Worm (Caenorhabditis elegans) whole organism, L1 larva: ENCODE data around the gene tmed-1.

Experiments used
- C34B4.2 ChIP-seq: sonication (generic microtip); optimal IDR thresholded peaks from 2 replicates; lab custom pipeline; 2017; ENCODE audit warnings: mild to moderate bottlenecking, missing genetic modification characterization, missing compliant biosample characterization
- Y116A8C.19 ChIP-seq: sonication (generic microtip); optimal IDR thresholded peaks from 2 replicates; lab custom pipeline; 2016; ENCODE audit warnings: missing compliant biosample characterization, missing genetic modification characterization, borderline replicate concordance
- ama-1 ChIP-seq: fragments of 150-350 bp; optimal IDR thresholded peaks from 2 replicates; lab custom pipeline; 2014
- ceh-63 ChIP-seq: fragments of 200-800 bp; sonication (Bioruptor generic); optimal IDR thresholded peaks from 2 replicates; lab custom pipeline; 2018; ENCODE audit warnings: mild to moderate bottlenecking, missing genetic modification characterization, missing compliant biosample characterization
- ceh-8 ChIP-seq: fragments of 200-800 bp; sonication (Bioruptor generic); optimal IDR thresholded peaks from 2 replicates; lab custom pipeline; 2018; ENCODE audit warnings: mild to moderate bottlenecking, missing genetic modification characterization, moderate library complexity, missing compliant biosample characterization
- ceh-82 ChIP-seq, 3 experiments: fragments of 150-350 bp in 1 of 3; sonication (generic microtip) in 2 of 3; optimal IDR thresholded peaks; 2 replicates each; lab custom pipeline; 2014 to 2017; ENCODE audit warnings: missing biosample characterization in 3 of 3, missing genetic modification characterization in 3 of 3
- ceh-88 ChIP-seq: fragments of 200-800 bp; sonication (Bioruptor generic); IDR thresholded peaks from 2 replicates; pipeline ENCODE4 v1.3.6; 2022; ENCODE audit warnings: missing genetic modification characterization, missing compliant biosample characterization
- dpl-1 ChIP-seq, 3 experiments: fragments of 150-350 bp in 2 of 3; sonication (generic microtip) in 1 of 3; optimal IDR thresholded peaks; 2 replicates each; lab custom pipeline; 2014 to 2017; ENCODE audit warnings: missing biosample characterization in 3 of 3, missing genetic modification characterization in 3 of 3, missing genetic modification reagents in 3 of 3
- dsc-1 ChIP-seq: sonication (generic microtip); optimal IDR thresholded peaks from 2 replicates; lab custom pipeline; 2016; ENCODE audit warnings: mild to moderate bottlenecking, missing genetic modification characterization, missing compliant biosample characterization
- efl-1 ChIP-seq, 4 experiments: fragments of 150-350 bp; optimal IDR thresholded peaks in 3 of 4; peaks in 1 of 4; 1 replicate in 1 of 4; 2 replicates in 3 of 4; lab custom pipeline; 2014; ENCODE audit warnings: missing biosample characterization in 2 of 4, missing genetic modification characterization in 2 of 4, missing genetic modification reagents in 2 of 4
- egl-27 ChIP-seq, 2 experiments: fragments of 150-350 bp in 1 of 2; sonication (generic microtip); optimal IDR thresholded peaks; 3 replicates each; lab custom pipeline; 2017 to 2018; ENCODE audit warnings: missing biosample characterization in 2 of 2, missing genetic modification characterization in 2 of 2, missing genetic modification reagents in 2 of 2
- elt-2 ChIP-seq: sonication (generic microtip); optimal IDR thresholded peaks from 2 replicates; lab custom pipeline; 2016; ENCODE audit warnings: missing genetic modification characterization, mild to moderate bottlenecking, inconsistent platforms, missing compliant biosample characterization, missing genetic modification reagents
- fkh-10 ChIP-seq: sonication (generic microtip); optimal IDR thresholded peaks from 2 replicates; lab custom pipeline; 2017; ENCODE audit warnings: missing biosample characterization, missing genetic modification reagents, missing genetic modification characterization
- fkh-4 ChIP-seq: sonication (generic microtip); optimal IDR thresholded peaks from 2 replicates; lab custom pipeline; 2016; ENCODE audit warnings: missing compliant biosample characterization, missing genetic modification characterization, borderline replicate concordance
- lin-14 ChIP-seq: fragments of 200-800 bp; sonication (Bioruptor generic); optimal IDR thresholded peaks from 2 replicates; lab custom pipeline; 2018; ENCODE audit warnings: mild to moderate bottlenecking, missing genetic modification characterization, moderate library complexity, missing compliant biosample characterization
- lir-3 ChIP-seq: sonication (generic microtip); optimal IDR thresholded peaks from 2 replicates; lab custom pipeline; 2016; ENCODE audit warnings: mild to moderate bottlenecking, missing genetic modification characterization, moderate library complexity, missing compliant biosample characterization; ENCODE audit not compliant: poor library complexity
- lsy-2 ChIP-seq, 2 experiments: fragments of 150-350 bp; optimal IDR thresholded peaks; 2 replicates each; lab custom pipeline; 2014; ENCODE audit warnings: missing biosample characterization in 2 of 2, missing genetic modification characterization in 2 of 2
- mdl-1 ChIP-seq, 2 experiments: fragments of 150-350 bp; optimal IDR thresholded peaks; 2 replicates each; lab custom pipeline; 2014 to 2017; ENCODE audit warnings: missing biosample characterization in 2 of 2, missing genetic modification characterization in 2 of 2, inconsistent platforms in 1 of 2
- mep-1 ChIP-seq: fragments of 150-350 bp; optimal IDR thresholded peaks from 2 replicates; lab custom pipeline; 2014; ENCODE audit warnings: missing biosample characterization, missing genetic modification characterization
- nhr-11 ChIP-seq: fragments of 150-350 bp; optimal IDR thresholded peaks from 2 replicates; lab custom pipeline; 2014; ENCODE audit warnings: missing biosample characterization, missing genetic modification characterization
- nhr-19 ChIP-seq: fragments of 200-800 bp; sonication (Bioruptor generic); conservative IDR thresholded peaks from 2 replicates; pipeline ENCODE4 v1.3.6; 2022; ENCODE audit warnings: missing genetic modification characterization, missing compliant biosample characterization
- nhr-20 ChIP-seq: sonication (generic microtip); optimal IDR thresholded peaks from 2 replicates; lab custom pipeline; 2016; ENCODE audit warnings: mild to moderate bottlenecking, missing genetic modification characterization, missing compliant biosample characterization
- nhr-47 ChIP-seq: sonication (generic microtip); optimal IDR thresholded peaks from 2 replicates; lab custom pipeline; 2016; ENCODE audit warnings: mild to moderate bottlenecking, missing genetic modification characterization, moderate library complexity, missing compliant biosample characterization
- nhr-71 ChIP-seq: sonication (generic microtip); optimal IDR thresholded peaks from 2 replicates; lab custom pipeline; 2016; ENCODE audit warnings: mild to moderate bottlenecking, missing genetic modification characterization, moderate library complexity, missing compliant biosample characterization
- nhr-84 ChIP-seq: sonication (generic microtip); optimal IDR thresholded peaks from 2 replicates; lab custom pipeline; 2017; ENCODE audit warnings: missing biosample characterization, missing genetic modification characterization
- pag-3 ChIP-seq: sonication (generic microtip); optimal IDR thresholded peaks from 2 replicates; lab custom pipeline; 2017; ENCODE audit warnings: missing genetic modification characterization, mild to moderate bottlenecking, missing compliant biosample characterization, antibody characterized with exemption, borderline replicate concordance; ENCODE audit not compliant: insufficient read depth
- pqm-1 ChIP-seq: sonication (generic microtip); optimal IDR thresholded peaks from 3 replicates; lab custom pipeline; 2017; ENCODE audit warnings: missing biosample characterization, missing genetic modification characterization
- rnt-1 ChIP-seq: sonication (generic microtip); optimal IDR thresholded peaks from 2 replicates; lab custom pipeline; 2016; ENCODE audit warnings: mild to moderate bottlenecking, missing genetic modification characterization, moderate library complexity, missing compliant biosample characterization
- snu-23 ChIP-seq: sonication (generic microtip); optimal IDR thresholded peaks from 2 replicates; lab custom pipeline; 2016; ENCODE audit warnings: missing genetic modification characterization, missing compliant biosample characterization
- sox-4 ChIP-seq: sonication (generic microtip); optimal IDR thresholded peaks from 2 replicates; lab custom pipeline; 2016; ENCODE audit warnings: missing genetic modification characterization, missing compliant biosample characterization
- sup-37 ChIP-seq: fragments of 200-800 bp; sonication (Bioruptor generic); optimal IDR thresholded peaks from 2 replicates; lab custom pipeline; 2018; ENCODE audit warnings: mild to moderate bottlenecking, missing genetic modification characterization, missing compliant biosample characterization
- swsn-7 ChIP-seq: sonication (generic microtip); optimal IDR thresholded peaks from 2 replicates; lab custom pipeline; 2016; ENCODE audit warnings: missing genetic modification characterization, missing compliant biosample characterization
- tbx-2 ChIP-seq: sonication (generic microtip); optimal IDR thresholded peaks from 2 replicates; lab custom pipeline; 2016; ENCODE audit warnings: missing genetic modification characterization, missing compliant biosample characterization
- tlp-1 ChIP-seq: fragments of 150-350 bp; optimal IDR thresholded peaks from 2 replicates; lab custom pipeline; 2014; ENCODE audit warnings: missing biosample characterization, missing genetic modification characterization
- unc-130 ChIP-seq: fragments of 150-350 bp; optimal IDR thresholded peaks from 2 replicates; lab custom pipeline; 2017; ENCODE audit warnings: missing biosample characterization, missing genetic modification characterization, inconsistent platforms
- unc-62 ChIP-seq: fragments of 150-350 bp; optimal IDR thresholded peaks from 2 replicates; lab custom pipeline; 2014; ENCODE audit warnings: missing biosample characterization, missing genetic modification reagents, missing genetic modification characterization
- vab-15 ChIP-seq: sonication (generic microtip); optimal IDR thresholded peaks from 2 replicates; lab custom pipeline; 2017; ENCODE audit warnings: missing genotype, mild to moderate bottlenecking, missing genetic modification characterization, missing compliant biosample characterization
- zip-4 ChIP-seq: fragments of 200-800 bp; sonication (Bioruptor generic); optimal IDR thresholded peaks from 2 replicates; lab custom pipeline; 2018; ENCODE audit warnings: mild to moderate bottlenecking, missing genetic modification characterization, moderate library complexity, missing compliant biosample characterization
- ztf-11 ChIP-seq, 2 experiments: sonication (generic microtip); optimal IDR thresholded peaks; 2 replicates each; lab custom pipeline; 2016 to 2017; ENCODE audit warnings: missing genetic modification characterization in 2 of 2, missing biosample characterization in 1 of 2, missing compliant biosample characterization in 1 of 2

Gene tmed-1

DNA sequence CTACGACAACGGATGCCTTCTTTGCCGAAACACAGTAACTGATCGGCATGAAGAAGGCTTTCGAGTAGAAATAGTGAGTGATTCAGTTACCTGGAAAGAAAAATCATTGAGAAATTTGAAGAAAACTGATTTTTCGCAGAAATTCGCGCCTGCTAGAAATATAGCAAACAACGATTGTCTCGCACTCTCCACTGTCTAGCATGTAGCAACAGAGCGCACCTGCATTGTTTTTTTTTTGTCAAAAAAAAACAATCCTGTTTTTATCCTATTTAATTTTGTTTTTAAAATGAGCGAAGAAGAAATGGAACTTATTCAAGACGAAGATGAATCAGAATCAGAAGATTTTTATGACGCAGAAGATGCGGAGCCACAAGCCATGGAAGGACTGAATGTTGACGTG, 43.1 kb upstream of the tmed-1 start, which contains the start of the genes ddb-1 and M18.6 (continued):
- no peak for TF ChIP-seq lir-3 (tag; lab: Kevin White, UChicago)

ce11 chrIV:12120536-12120935, 42.6 kb upstream of the tmed-1 start:
- TF ChIP-seq efl-1 (optimal IDR thresholded peaks at IDR 0.05; lab: Kevin White, UChicago) (no peak), efl-1 (GFP tag; optimal IDR thresholded peaks at IDR 0.05 in 1 of 2; lab: Kevin White, UChicago) (peak in 1 of 2 experiments; percentile 38), egl-27 (tag; optimal IDR thresholded peaks at IDR 0.05; lab: Kevin White, UChicago) (no peak)

ce11 chrIV:12114498-12114897, 36.5 kb upstream of the tmed-1 start:
- TF ChIP-seq nhr-47 (tag; lab: Kevin White, UChicago) (peak; percentile 38), nhr-11 (tag; lab: Kevin White, UChicago) (no peak), vab-15 (no peak), snu-23 (GFP tag; lab: Kevin White, UChicago) (peak; percentile 28), ceh-63 (peak; percentile 56), fkh-10 (GFP tag; lab: Kevin White, UChicago) (peak; percentile 76), unc-62 (no peak), rnt-1 (tag; lab: Kevin White, UChicago) (peak; percentile 28), lin-14 (peak; percentile 84), tlp-1 (tag; lab: Kevin White, UChicago) (no peak), tbx-2 (tag; lab: Kevin White, UChicago) (peak; percentile 19), ztf-11 (tag; optimal IDR thresholded peaks at IDR 0.05; lab: Kevin White, UChicago) (no peak), fkh-4 (tag; lab: Kevin White, UChicago) (no peak), nhr-71 (tag; lab: Kevin White, UChicago) (peak; percentile 51), ceh-82 (tag; optimal IDR thresholded peaks at IDR 0.05; lab: Kevin White, UChicago) (peak in 1 of 3 experiments; percentile 6), lsy-2 (tag; optimal IDR thresholded peaks at IDR 0.05; lab: Kevin White, UChicago) (peak in 1 of 2 experiments; percentile 45), swsn-7 (tag; lab: Kevin White, UChicago) (peak; percentile 16), efl-1 (optimal IDR thresholded peaks at IDR 0.05; lab: Kevin White, UChicago) (peak in 1 of 2 experiments; percentile 5), efl-1 (GFP tag; optimal IDR thresholded peaks at IDR 0.05 in 1 of 2; lab: Kevin White, UChicago) (no peak)

DNA sequence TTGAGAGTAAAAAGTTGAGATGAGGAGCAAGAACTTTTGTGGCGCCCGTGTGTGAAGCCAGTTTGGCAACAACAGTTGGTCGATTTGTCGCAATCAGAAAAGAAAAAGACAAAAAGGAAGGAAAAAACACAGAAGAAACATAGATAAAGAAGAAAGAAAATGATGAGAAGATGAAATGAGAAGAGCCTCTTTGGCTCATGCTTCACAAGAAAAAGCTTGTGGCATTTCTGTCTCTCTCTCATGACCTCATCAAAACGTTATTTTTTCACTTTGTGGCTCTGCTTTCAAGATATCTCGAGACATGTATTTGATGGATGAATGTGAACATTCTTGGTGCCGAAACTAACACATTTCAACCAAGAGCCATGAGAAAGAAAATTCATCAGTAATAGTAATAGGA, 35.1 kb upstream of the tmed-1 start:
- TF ChIP-seq dpl-1 (GFP tag; optimal IDR thresholded peaks at IDR 0.05; lab: Kevin White, UChicago), result peak in 1 of 3 experiments; percentile 5
- no peak for TF ChIP-seq lir-3 (tag; lab: Kevin White, UChicago)
- no peak for TF ChIP-seq ceh-8 (GFP tag; lab: Kevin White, UChicago)
- peak; percentile 8 for TF ChIP-seq nhr-20 (tag; lab: Kevin White, UChicago)
- no peak for TF ChIP-seq ama-1
- TF ChIP-seq Y116A8C.19 (tag; lab: Kevin White, UChicago), result no peak
- TF ChIP-seq elt-2 (tag; lab: Kevin White, UChicago), result no peak
- TF ChIP-seq sup-37 (GFP tag; lab: Kevin White, UChicago), result no peak
- TF ChIP-seq zip-4 (GFP tag; lab: Kevin White, UChicago), result no peak
- peak; percentile 82 for TF ChIP-seq lin-14
- TF ChIP-seq dsc-1 (tag; lab: Kevin White, UChicago), result no peak
- no peak for TF ChIP-seq C34B4.2 (tag; lab: Kevin White, UChicago)
- no peak for TF ChIP-seq ztf-11 (tag; optimal IDR thresholded peaks at IDR 0.05; lab: Kevin White, UChicago)
- no peak for TF ChIP-seq nhr-84 (tag; lab: Kevin White, UChicago)
- TF ChIP-seq nhr-71 (tag; lab: Kevin White, UChicago), result peak; percentile 67
- peak; percentile 5 to 66 for TF ChIP-seq lsy-2 (tag; optimal IDR thresholded peaks at IDR 0.05; lab: Kevin White, UChicago)
- TF ChIP-seq snu-23 (GFP tag; lab: Kevin White, UChicago), result peak; percentile 47
- no peak for TF ChIP-seq ceh-88 (GFP tag; lab: Robert Waterston, UW)
- no peak for TF ChIP-seq sox-4 (tag; lab: Kevin White, UChicago)
- TF ChIP-seq rnt-1 (tag; lab: Kevin White, UChicago), result peak; percentile 65
- peak; percentile 8 for TF ChIP-seq mep-1 (tag; lab: Kevin White, UChicago)
- TF ChIP-seq pag-3 (tag; lab: Kevin White, UChicago), result peak; percentile 93
- TF ChIP-seq mdl-1 (tag; optimal IDR thresholded peaks at IDR 0.05; lab: Kevin White, UChicago), result no peak
- peak; percentile 34 for TF ChIP-seq unc-130 (tag; lab: Kevin White, UChicago)
- peak; percentile 34 for TF ChIP-seq nhr-19
- TF ChIP-seq pqm-1 (tag; lab: Kevin White, UChicago), result no peak
